Worm (Caenorhabditis elegans): Measurements from ENCODE around the gene C31E10.6.

DNA sequence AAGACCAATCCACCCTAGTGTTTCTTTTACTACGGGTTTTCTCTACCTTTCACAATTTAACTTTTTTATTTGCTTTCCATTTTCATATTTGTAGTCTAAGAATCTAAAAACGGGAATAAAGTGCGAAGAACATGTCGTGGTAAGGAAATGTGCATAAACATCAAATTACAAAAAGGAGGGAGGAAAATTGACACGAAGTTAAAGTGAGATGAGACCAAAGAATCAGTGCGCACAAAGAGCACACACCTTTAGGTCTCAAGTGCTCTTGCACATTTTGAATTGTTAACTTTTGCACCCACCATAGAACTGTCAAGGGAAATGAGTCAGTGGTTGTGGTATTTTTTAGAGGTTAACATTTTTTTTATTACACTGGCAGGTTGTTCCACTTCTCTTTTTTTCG lies 34.4 kb downstream of the C31E10.6 start:
- TF ChIP-seq snpc-4 (tag; optimal IDR thresholded peaks at IDR 0.05) (no peak), mdl-1 (tag; optimal IDR thresholded peaks at IDR 0.05) (no peak), crh-2 (tag; optimal IDR thresholded peaks at IDR 0.05) (no peak), ZK546.5 (tag; optimal IDR thresholded peaks at IDR 0.05) (no peak), sma-3 (GFP tag; optimal IDR thresholded peaks at IDR 0.05) (no peak), ceh-16 (tag; optimal IDR thresholded peaks at IDR 0.05) (no peak), nhr-11 (tag; optimal IDR thresholded peaks at IDR 0.05) (no peak), F13H6.1 (tag; optimal IDR thresholded peaks at IDR 0.05) (no peak), ztf-11 (tag; optimal IDR thresholded peaks at IDR 0.05) (no peak), mbf-1 (tag; optimal IDR thresholded peaks at IDR 0.05) (no peak), unc-39 (tag; optimal IDR thresholded peaks at IDR 0.05) (no peak), lin-11 (tag; optimal IDR thresholded peaks at IDR 0.05) (no peak), peb-1 (tag; optimal IDR thresholded peaks at IDR 0.05) (no peak)
